Fruit fly (Drosophila melanogaster) whole organism: ENCODE measurements around the gene CG6836.

Experiments
- CG8478 ChIP-seq: fragments of >200 bp; optimal IDR thresholded peaks from 2 replicates; lab custom pipeline; 2018; ENCODE audit warnings: inconsistent platforms
- Dll ChIP-seq: fragments of >200 bp; optimal IDR thresholded peaks from 2 replicates; lab custom pipeline; 2017
- EcR ChIP-seq, 2 experiments: fragments of >200 bp; optimal IDR thresholded peaks; 2 replicates each; lab custom pipeline; 2017; ENCODE audit warnings: missing biosample characterization in 2 of 2, missing genetic modification characterization in 2 of 2, missing genetic modification reagents in 2 of 2
- pan ChIP-seq: fragments of >200 bp; optimal IDR thresholded peaks from 2 replicates; lab custom pipeline; 2017
- psq ChIP-seq: fragments of >200 bp; optimal IDR thresholded peaks from 2 replicates; lab custom pipeline; 2017
- usp ChIP-seq: fragments of >200 bp; optimal IDR thresholded peaks from 2 replicates; lab custom pipeline; 2017; ENCODE audit warnings: missing biosample characterization, missing genetic modification characterization, mixed read lengths

Gene CG6836

dm6 chr3L:18950359-18950758 lies at the start of gene CG6836:
TSS of gene CG6836 (plus strand) at chr3L:18950629.
- TF ChIP-seq usp (GFP tag; lab: Kevin White, UChicago) (no peak), psq (lab: Kevin White, UChicago) (no peak), Dll (lab: Kevin White, UChicago) (no peak)

- TF ChIP-seq psq (lab: Kevin White, UChicago) (no peak), EcR (GFP tag; optimal IDR thresholded peaks at IDR 0.05; lab: Kevin White, UChicago) (no peak)
Observed at dm6 chr3L:18901411-18901810, 49.0 kb upstream of the CG6836 start, which contains the start of the genes arx and CG6843. TSS of gene arx (minus strand) at chr3L:18901554. TSS of gene CG6843 (plus strand) at chr3L:18901594.

- TF ChIP-seq Dll (lab: Kevin White, UChicago) (no peak), psq (lab: Kevin White, UChicago) (no peak), CG8478 (lab: Kevin White, UChicago) (no peak), pan (lab: Kevin White, UChicago) (no peak), usp (GFP tag; lab: Kevin White, UChicago) (no peak), EcR (GFP tag; optimal IDR thresholded peaks at IDR 0.05; lab: Kevin White, UChicago) (no peak)
Observed at dm6 chr3L:18904772-18905601, 45.4 kb upstream of the CG6836 start, which contains the start of the genes CSN1b and Prp6. TSS of gene CSN1b (minus strand) at chr3L:18904930. TSS of gene Prp6 (plus strand) at chr3L:18905372.

dm6 chr3L:18911082-18911481 lies 39.3 kb upstream of the CG6836 start, which contains the start of gene Ir75d:
TSS of gene Ir75d (minus strand) at chr3L:18911182.
- TF ChIP-seq usp (GFP tag; lab: Kevin White, UChicago) (no peak), Dll (lab: Kevin White, UChicago) (no peak), psq (lab: Kevin White, UChicago) (no peak), EcR (GFP tag; optimal IDR thresholded peaks at IDR 0.05; lab: Kevin White, UChicago) (no peak), CG8478 (lab: Kevin White, UChicago) (no peak), pan (lab: Kevin White, UChicago) (no peak)

dm6 chr3L:18914100-18914683 lies 36.2 kb upstream of the CG6836 start, which contains the start of gene COX6AL2:
TSS of gene COX6AL2 (minus strand) at chr3L:18914150.
- TF ChIP-seq Dll (lab: Kevin White, UChicago) (no peak), pan (lab: Kevin White, UChicago) (no peak), EcR (GFP tag; optimal IDR thresholded peaks at IDR 0.05; lab: Kevin White, UChicago) (no peak), psq (lab: Kevin White, UChicago) (no peak), CG8478 (lab: Kevin White, UChicago) (no peak), usp (GFP tag; lab: Kevin White, UChicago) (no peak)

dm6 chr3L:18916466-18916865 lies 34.0 kb upstream of the CG6836 start:
- TF ChIP-seq psq (lab: Kevin White, UChicago) (no peak), usp (GFP tag; lab: Kevin White, UChicago) (no peak)

- TF ChIP-seq EcR (GFP tag; optimal IDR thresholded peaks at IDR 0.05; lab: Kevin White, UChicago) = no peak
- TF ChIP-seq psq (lab: Kevin White, UChicago) = no peak
Observed at dm6 chr3L:18917281-18917680, 33.1 kb upstream of the CG6836 start, which contains the start of gene CG6839. TSS of gene CG6839 (plus strand) at chr3L:18917581.

- no peak for TF ChIP-seq Dll (lab: Kevin White, UChicago)
- TF ChIP-seq pan (lab: Kevin White, UChicago) = no peak
- no peak for TF ChIP-seq psq (lab: Kevin White, UChicago)
- no peak for TF ChIP-seq EcR (GFP tag; optimal IDR thresholded peaks at IDR 0.05; lab: Kevin White, UChicago)
- TF ChIP-seq CG8478 (lab: Kevin White, UChicago) = no peak
- no peak for TF ChIP-seq usp (GFP tag; lab: Kevin White, UChicago)
Observed at dm6 chr3L:18920219-18920618, 30.2 kb upstream of the CG6836 start, which contains the start of gene CG18223. TSS of gene CG18223 (minus strand) at chr3L:18920319.

dm6 chr3L:18922086-18922485 lies 28.3 kb upstream of the CG6836 start, which contains the start of gene CG3819:
TSS of gene CG3819 (minus strand) at chr3L:18922108.
- TF ChIP-seq psq (lab: Kevin White, UChicago) (no peak), pan (lab: Kevin White, UChicago) (no peak)

dm6 chr3L:18924790-18925189 lies 25.6 kb upstream of the CG6836 start, which contains the start of gene CG43049:
TSS of gene CG43049 (plus strand) at chr3L:18925090.
- no peak for TF ChIP-seq EcR (GFP tag; optimal IDR thresholded peaks at IDR 0.05; lab: Kevin White, UChicago)
- no peak for TF ChIP-seq usp (GFP tag; lab: Kevin White, UChicago)
- no peak for TF ChIP-seq psq (lab: Kevin White, UChicago)
- TF ChIP-seq Dll (lab: Kevin White, UChicago) = no peak
- no peak for TF ChIP-seq pan (lab: Kevin White, UChicago)
- TF ChIP-seq CG8478 (lab: Kevin White, UChicago) = no peak

- TF ChIP-seq CG8478 (lab: Kevin White, UChicago) (no peak), psq (lab: Kevin White, UChicago) (no peak), pan (lab: Kevin White, UChicago) (no peak), EcR (GFP tag; optimal IDR thresholded peaks at IDR 0.05; lab: Kevin White, UChicago) (no peak), Dll (lab: Kevin White, UChicago) (no peak), usp (GFP tag; lab: Kevin White, UChicago) (no peak)
Observed at dm6 chr3L:18945938-18946337, 4.5 kb upstream of the CG6836 start, which contains the start of gene CG32204. TSS of gene CG32204 (minus strand) at chr3L:18946038.
